Fruit fly (Drosophila melanogaster) whole organism, pupa: ENCODE results near the gene PICK1.

Source experiments
- CG10348 ChIP-seq: fragments of 200-800 bp; sonication (Bioruptor generic); IDR thresholded peaks from 2 replicates; pipeline ENCODE4 v1.3.6; 2022; ENCODE audit warnings: missing biosample characterization, missing genetic modification characterization
- CG12605 ChIP-seq: fragments of 200-800 bp; sonication (Bioruptor generic); IDR thresholded peaks from 2 replicates; pipeline ENCODE4 v1.3.6; 2022; ENCODE audit warnings: missing biosample characterization, missing genetic modification characterization
- CG13204 ChIP-seq: fragments of 200-800 bp; sonication (Bioruptor generic); optimal IDR thresholded peaks from 2 replicates; lab custom pipeline; 2018; ENCODE audit warnings: missing biosample characterization, mild to moderate bottlenecking, missing genetic modification characterization, moderate library complexity
- CG14655 ChIP-seq: fragments of 200-800 bp; sonication (Bioruptor generic); optimal IDR thresholded peaks from 3 replicates; lab custom pipeline; 2017; ENCODE audit warnings: mild to moderate bottlenecking, missing biosample characterization, missing genetic modification reagents, missing genetic modification characterization
- CG15710 ChIP-seq: fragments of 200-800 bp; sonication (Bioruptor generic); optimal IDR thresholded peaks from 2 replicates; lab custom pipeline; 2018; ENCODE audit warnings: missing biosample characterization, mild to moderate bottlenecking, missing genetic modification characterization, moderate library complexity
- CG17806 ChIP-seq: fragments of 200-800 bp; sonication (Bioruptor generic); optimal IDR thresholded peaks from 2 replicates; lab custom pipeline; 2018; ENCODE audit warnings: missing biosample characterization, mild to moderate bottlenecking, missing genetic modification characterization, moderate library complexity
- CG32121 ChIP-seq: fragments of 200-800 bp; sonication (Bioruptor generic); IDR thresholded peaks from 2 replicates; pipeline ENCODE4 v1.3.6; 2022; ENCODE audit warnings: missing biosample characterization, missing genetic modification characterization
- CG34367 ChIP-seq: fragments of 200-800 bp; sonication (Bioruptor generic); optimal IDR thresholded peaks from 2 replicates; lab custom pipeline; 2018; ENCODE audit warnings: missing biosample characterization, mild to moderate bottlenecking, missing genetic modification characterization
- CG4496 ChIP-seq: fragments of 200-800 bp; sonication (Bioruptor generic); IDR thresholded peaks from 3 replicates; pipeline ENCODE4 v1.3.6; 2022; ENCODE audit warnings: missing biosample characterization, missing genetic modification characterization
- CG8159 ChIP-seq: fragments of 200-800 bp; sonication (Bioruptor generic); optimal IDR thresholded peaks from 3 replicates; lab custom pipeline; 2018; ENCODE audit warnings: missing biosample characterization, mild to moderate bottlenecking, missing genetic modification characterization, moderate library complexity
- CG8301 ChIP-seq: fragments of 200-800 bp; sonication (Bioruptor generic); optimal IDR thresholded peaks from 2 replicates; lab custom pipeline; 2018; ENCODE audit warnings: missing biosample characterization, mild to moderate bottlenecking, missing genetic modification characterization
- CG9948 ChIP-seq: fragments of 200-800 bp; sonication (Bioruptor generic); optimal IDR thresholded peaks from 2 replicates; lab custom pipeline; 2018; ENCODE audit warnings: missing biosample characterization, mild to moderate bottlenecking, missing genetic modification characterization, moderate library complexity
- D1 ChIP-seq: fragments of 200-800 bp; sonication (Bioruptor generic); optimal IDR thresholded peaks from 2 replicates; lab custom pipeline; 2018; ENCODE audit warnings: missing biosample characterization, mild to moderate bottlenecking, missing genetic modification characterization, moderate library complexity
- EcR ChIP-seq: fragments of 200-800 bp; sonication (Bioruptor generic); optimal IDR thresholded peaks from 3 replicates; lab custom pipeline; 2019; ENCODE audit warnings: missing biosample characterization, missing genetic modification characterization, mild to moderate bottlenecking, moderate library complexity, missing genetic modification reagents
- Ets98B ChIP-seq: fragments of 200-800 bp; sonication (Bioruptor generic); IDR thresholded peaks from 2 replicates; pipeline ENCODE4 v1.3.6; 2022; ENCODE audit warnings: missing biosample characterization, missing genetic modification characterization
- Pif1A ChIP-seq: fragments of 200-800 bp; sonication (Bioruptor generic); optimal IDR thresholded peaks from 3 replicates; lab custom pipeline; 2016; ENCODE audit warnings: missing biosample characterization, missing genetic modification characterization
- Pif1B ChIP-seq: fragments of 200-800 bp; sonication (Bioruptor generic); optimal IDR thresholded peaks from 3 replicates; lab custom pipeline; 2016; ENCODE audit warnings: missing biosample characterization, missing genetic modification characterization
- Snoo ChIP-seq: fragments of 200-800 bp; sonication (Bioruptor generic); optimal IDR thresholded peaks from 3 replicates; lab custom pipeline; 2017; ENCODE audit warnings: missing biosample characterization, mild to moderate bottlenecking, missing genetic modification characterization, inconsistent platforms
- fd96Ca ChIP-seq: fragments of 200-800 bp; sonication (Bioruptor generic); IDR thresholded peaks from 3 replicates; pipeline ENCODE4 v1.3.6; 2022; ENCODE audit warnings: missing biosample characterization, missing genetic modification characterization
- gl ChIP-seq: fragments of 200-800 bp; sonication (Bioruptor generic); optimal IDR thresholded peaks from 2 replicates; lab custom pipeline; 2018; ENCODE audit warnings: missing biosample characterization, mild to moderate bottlenecking, missing genetic modification characterization
- rn ChIP-seq: fragments of 200-800 bp; sonication (Bioruptor generic); IDR thresholded peaks from 2 replicates; pipeline ENCODE4 v1.3.6; 2022; ENCODE audit warnings: missing biosample characterization, missing genetic modification characterization

Gene PICK1

dm6 chr2L:12692343-12693079 lies 2.3 kb upstream of the PICK1 start, which contains the start of the genes CCT4 and CG6153:
Gene CCT4, minus strand, starts transcription at chr2L:12692934.
Gene CG6153, plus strand, starts transcription at chr2L:12692993.
- no peak for TF ChIP-seq CG4496
- TF ChIP-seq EcR (GFP tag; lab: Kevin White, UChicago): no peak
- TF ChIP-seq fd96Ca: 0 out of 3 replicates have a peak, but pooled peaks have one; percentile 25
- TF ChIP-seq, all 21 proteins: peak for 1

- TF ChIP-seq CG32121 (GFP tag; lab: Robert Waterston, UW): no peak
- no peak for TF ChIP-seq EcR (GFP tag; lab: Kevin White, UChicago)
- TF ChIP-seq CG15710: no peak
- no peak for TF ChIP-seq CG12605 (GFP tag; lab: Robert Waterston, UW)
- TF ChIP-seq fd96Ca: no peak
- TF ChIP-seq CG9948 (tag; lab: Kevin White, UChicago): no peak
- no peak for TF ChIP-seq CG34367 (tag; lab: Kevin White, UChicago)
- TF ChIP-seq CG8301 (tag; lab: Kevin White, UChicago): no peak
- TF ChIP-seq Ets98B (GFP tag; lab: Robert Waterston, UW): no peak
- TF ChIP-seq Snoo (tag; lab: Kevin White, UChicago): no peak
- no peak for TF ChIP-seq CG14655 (GFP tag; lab: Kevin White, UChicago)
- TF ChIP-seq gl: no peak
- TF ChIP-seq D1 (tag; lab: Kevin White, UChicago): no peak
- TF ChIP-seq CG4496: no peak
- TF ChIP-seq CG13204: no peak
Observed at dm6 chr2L:12697223-12697622, 2.4 kb downstream of the PICK1 start, which contains the start of gene CG5781. Gene CG5781, minus strand, starts transcription at chr2L:12697323.

- peak; percentile 49; the same call in 1 of the 2 replicates for TF ChIP-seq CG32121 (GFP tag; lab: Robert Waterston, UW)
- peak; percentile 34; the same call in 1 of the 2 replicates for TF ChIP-seq CG12605 (GFP tag; lab: Robert Waterston, UW)
- TF ChIP-seq CG4496: peak; percentile 62
- no peak for TF ChIP-seq CG10348 (GFP tag; lab: Robert Waterston, UW)
- no peak for TF ChIP-seq Pif1A (GFP tag; lab: Kevin White, UChicago)
- TF ChIP-seq fd96Ca: no peak
- peak; percentile 43 for TF ChIP-seq Snoo (tag; lab: Kevin White, UChicago)
- TF ChIP-seq Pif1B: no peak
- no peak for TF ChIP-seq rn (GFP tag; lab: Robert Waterston, UW)
Observed at dm6 chr2L:12700381-12700963, 5.6 kb downstream of the PICK1 start, which contains the start of gene CG17036. Gene CG17036, minus strand, starts transcription at chr2L:12700746.

dm6 chr2L:12701498-12701897 lies 6.7 kb downstream of the PICK1 start:
- no peak for TF ChIP-seq CG4496
- no peak for TF ChIP-seq D1 (tag; lab: Kevin White, UChicago)
- no peak for TF ChIP-seq EcR (GFP tag; lab: Kevin White, UChicago)
- TF ChIP-seq CG15710: no peak
- no peak for TF ChIP-seq Snoo (tag; lab: Kevin White, UChicago)
- TF ChIP-seq CG32121 (GFP tag; lab: Robert Waterston, UW): no peak
- no peak for TF ChIP-seq CG8159 (tag; lab: Kevin White, UChicago)
- no peak for TF ChIP-seq CG9948 (tag; lab: Kevin White, UChicago)
- TF ChIP-seq Pif1B: no peak
- TF ChIP-seq CG13204: no peak
- TF ChIP-seq, all 21 proteins: peak for 0

- no peak for TF ChIP-seq CG14655 (GFP tag; lab: Kevin White, UChicago)
- peak; percentile 47 for TF ChIP-seq CG9948 (tag; lab: Kevin White, UChicago)
- peak; percentile 46 for TF ChIP-seq gl
- TF ChIP-seq CG15710: peak; percentile 75
- no peak for TF ChIP-seq CG10348 (GFP tag; lab: Robert Waterston, UW)
- peak; percentile 25; the same call in 1 of the 2 replicates for TF ChIP-seq CG12605 (GFP tag; lab: Robert Waterston, UW)
- peak; percentile 74 for TF ChIP-seq Ets98B (GFP tag; lab: Robert Waterston, UW)
- TF ChIP-seq CG8301 (tag; lab: Kevin White, UChicago): peak; percentile 54
- peak; percentile 71 for TF ChIP-seq CG32121 (GFP tag; lab: Robert Waterston, UW)
- peak; percentile 46 for TF ChIP-seq Snoo (tag; lab: Kevin White, UChicago)
- TF ChIP-seq CG4496: peak; percentile 68; the same call in 2 of the 3 replicates
- peak; percentile 37; the same call in 1 of the 2 replicates for TF ChIP-seq rn (GFP tag; lab: Robert Waterston, UW)
- TF ChIP-seq CG8159 (tag; lab: Kevin White, UChicago): peak; percentile 69
- peak; percentile 66 for TF ChIP-seq CG34367 (tag; lab: Kevin White, UChicago)
- no peak for TF ChIP-seq Pif1A (GFP tag; lab: Kevin White, UChicago)
- no peak for TF ChIP-seq D1 (tag; lab: Kevin White, UChicago)
- TF ChIP-seq fd96Ca: peak; percentile 82
- peak; percentile 53 for TF ChIP-seq CG17806 (tag; lab: Kevin White, UChicago)
- no peak for TF ChIP-seq EcR (GFP tag; lab: Kevin White, UChicago)
Observed at dm6 chr2L:12704418-12704920, 9.6 kb downstream of the PICK1 start, which contains the start of the genes CG5776 and spict. Gene CG5776, minus strand, starts transcription at chr2L:12704451. Gene spict, plus strand, starts transcription at chr2L:12704725.
